Worm (Caenorhabditis elegans): Measurements from ENCODE around the gene ins-4.
"Not testable (repeated sequence)": the region's sequence is repeated elsewhere in the genome, so short reads cannot be mapped to it uniquely, and the experiment has no call there.

ins-4 gene

ce11 chrII:6001004-6001403 lies 4.8 kb downstream of the ins-4 start:
- TF ChIP-seq unc-55 (GFP tag; optimal IDR thresholded peaks at IDR 0.05) (peak; percentile 68), rnt-1 (tag; optimal IDR thresholded peaks at IDR 0.05) (no peak), hlh-30 (tag; optimal IDR thresholded peaks at IDR 0.05; ENCODE audit: insufficient read depth) (peak; percentile 46)

- not testable (repeated sequence) for TF ChIP-seq ceh-19 (GFP tag; optimal IDR thresholded peaks at IDR 0.05); ceh-45 (GFP tag; IDR thresholded peaks at IDR 0.05); ttx-3 (tag; optimal IDR thresholded peaks at IDR 0.05)
These were observed 12.7 kb downstream of the ins-4 start, which contains the start of gene ZK84.4 for ce11 chrII:6008887-6009286. Gene ZK84.4 (minus strand): TSS chrII:6008987.

ce11 chrII:6010544-6010943 lies 14.4 kb downstream of the ins-4 start, which contains the start of gene ins-20:
Gene ins-20 (plus strand): TSS chrII:6010844.
- TF ChIP-seq ztf-16 (tag; optimal IDR thresholded peaks at IDR 0.05) = no peak
- TF ChIP-seq ceh-24 (tag; optimal IDR thresholded peaks at IDR 0.05) = no peak
- TF ChIP-seq hlh-8 (tag; optimal IDR thresholded peaks at IDR 0.05) = no peak
- no peak for TF ChIP-seq lin-11 (tag; optimal IDR thresholded peaks at IDR 0.05)
- TF ChIP-seq eyg-1 (tag; optimal IDR thresholded peaks at IDR 0.05) = no peak
- TF ChIP-seq unc-42 (tag; optimal IDR thresholded peaks at IDR 0.05) = no peak

ce11 chrII:6014057-6014456 lies 17.9 kb downstream of the ins-4 start, which contains the start of gene ZK84.2:
Gene ZK84.2 (plus strand): TSS chrII:6014357.
- not testable (repeated sequence) for TF ChIP-seq hlh-15, ztf-16, npax-4 (tag; optimal IDR thresholded peaks at IDR 0.05)

DNA sequence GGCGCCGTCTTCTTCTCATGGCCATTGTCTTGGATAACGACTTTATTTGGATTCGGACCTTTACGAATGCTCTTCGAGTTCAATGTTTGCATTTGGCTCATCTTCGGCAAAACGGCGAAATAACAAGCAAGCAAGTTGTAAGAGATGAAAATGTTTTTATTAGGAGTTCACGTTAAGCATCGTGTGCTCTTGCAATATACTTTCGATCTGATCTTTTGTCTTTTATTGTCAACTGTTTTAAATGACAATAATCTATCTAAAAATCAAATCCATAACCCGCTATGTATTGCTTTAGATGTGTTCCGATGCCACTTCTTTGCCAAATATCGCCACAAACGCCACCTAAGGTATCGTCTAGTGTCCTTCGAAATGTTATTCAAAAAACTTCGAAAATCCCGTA lies 20.2 kb downstream of the ins-4 start, which contains the start of gene ZK84.5:
TSS of gene ZK84.5 (minus strand) at position 101 of the 400 bp plus-strand sequence.
- TF ChIP-seq zip-5 (tag; optimal IDR thresholded peaks at IDR 0.05) = no peak
- TF ChIP-seq ceh-2 (tag; optimal IDR thresholded peaks at IDR 0.05) = no peak
- no peak for TF ChIP-seq ceh-9 (tag; optimal IDR thresholded peaks at IDR 0.05)
- TF ChIP-seq odd-2 (tag; optimal IDR thresholded peaks at IDR 0.05) = no peak
- no peak for TF ChIP-seq ceh-18 (tag; optimal IDR thresholded peaks at IDR 0.05)
- TF ChIP-seq unc-42 (tag; optimal IDR thresholded peaks at IDR 0.05) = no peak
- TF ChIP-seq npax-4 (tag; optimal IDR thresholded peaks at IDR 0.05) = no peak
- no peak for TF ChIP-seq rnt-1 (tag; optimal IDR thresholded peaks at IDR 0.05)
- TF ChIP-seq Y22D7AL.16 (tag; optimal IDR thresholded peaks at IDR 0.05) = no peak
- TF ChIP-seq ceh-24 (tag; optimal IDR thresholded peaks at IDR 0.05) = no peak
- no peak for TF ChIP-seq gmeb-2 (tag; optimal IDR thresholded peaks at IDR 0.05)
- TF ChIP-seq dve-1 (tag; optimal IDR thresholded peaks at IDR 0.05) = no peak

- TF ChIP-seq dmd-4 (tag; optimal IDR thresholded peaks at IDR 0.05; ENCODE audit: borderline replicate concordance) (no peak), lin-11 (tag; optimal IDR thresholded peaks at IDR 0.05) (no peak)
These were observed 24.2 kb downstream of the ins-4 start, which contains the start of gene ZK84.1 for ce11 chrII:6020353-6020752. Gene ZK84.1 (plus strand): TSS chrII:6020653.

DNA sequence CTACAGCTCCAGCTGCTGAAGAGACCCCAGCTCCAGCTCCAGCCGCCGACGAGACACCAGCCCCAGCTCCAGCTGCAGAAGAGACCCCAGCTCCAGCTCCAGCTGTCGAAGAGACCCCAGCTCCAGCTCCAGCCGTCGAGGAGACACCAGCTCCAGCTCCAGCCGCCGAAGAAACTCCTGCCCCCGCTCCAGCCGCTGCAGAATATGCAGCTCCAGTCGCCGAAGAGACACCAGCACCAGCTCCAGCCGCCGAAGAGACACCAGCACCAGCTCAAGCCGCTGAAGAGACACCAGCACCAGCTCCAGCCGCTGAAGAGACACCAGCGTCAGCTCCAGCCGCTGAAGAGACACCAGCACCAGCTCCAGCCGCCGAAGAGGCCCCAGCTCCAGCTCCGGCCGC lies 26.4 kb downstream of the ins-4 start:
- TF ChIP-seq lin-11 (tag; optimal IDR thresholded peaks at IDR 0.05) = no peak
- peak; percentile 2 for TF ChIP-seq che-1 (tag; optimal IDR thresholded peaks at IDR 0.05)

ce11 chrII:6024879-6025278 lies 28.7 kb downstream of the ins-4 start, which contains the start of gene R12C12.9:
Gene R12C12.9 (minus strand): TSS chrII:6024979.
- TF ChIP-seq pha-2 (tag; optimal IDR thresholded peaks at IDR 0.05) = no peak
- no peak for TF ChIP-seq nfya-1 (tag; optimal IDR thresholded peaks at IDR 0.05)
- TF ChIP-seq ceh-6 (GFP tag; optimal IDR thresholded peaks at IDR 0.05) = no peak
- TF ChIP-seq ceh-9 (tag; optimal IDR thresholded peaks at IDR 0.05) = no peak
- no peak for TF ChIP-seq pax-1 (tag; optimal IDR thresholded peaks at IDR 0.05)
- no peak for TF ChIP-seq eyg-1 (tag; optimal IDR thresholded peaks at IDR 0.05)
- TF ChIP-seq pag-3 (tag; optimal IDR thresholded peaks at IDR 0.05; ENCODE audit: borderline replicate concordance) = no peak
- no peak for TF ChIP-seq sdc-2 (tag; optimal IDR thresholded peaks at IDR 0.05)
- no peak for TF ChIP-seq madf-2 (tag; optimal IDR thresholded peaks at IDR 0.05)
- TF ChIP-seq unc-42 (tag; optimal IDR thresholded peaks at IDR 0.05) = no peak
- TF ChIP-seq ceh-48 (tag; optimal IDR thresholded peaks at IDR 0.05) = no peak

All from whole organism, late embryonic.